Worm (Caenorhabditis elegans): ENCODE data around the gene B0416.4.

- TF ChIP-seq elt-3 (tag; optimal IDR thresholded peaks at IDR 0.05) (no peak), ceh-82 (tag; optimal IDR thresholded peaks at IDR 0.05) (no peak), egl-27 (tag; optimal IDR thresholded peaks at IDR 0.05) (no peak), unc-62 (GFP tag; optimal IDR thresholded peaks at IDR 0.05) (no peak)
Measured at ce11 chrX:9298846-9299245, 20.1 kb downstream of the B0416.4 start, which contains the start of gene B0416.2.

All from whole organism, L2 larva.